Worm (Caenorhabditis elegans): ENCODE data around the gene C05D12.3.

ce11 chrII:11471916-11472315, 46.9 kb downstream of the C05D12.3 start, which contains the start of gene mfn-1:
- TF ChIP-seq ref-1 (GFP tag; conservative IDR thresholded peaks at IDR 0.05) = no peak
- TF ChIP-seq tab-1 (GFP tag; IDR thresholded peaks at IDR 0.05) = no peak
- no peak for TF ChIP-seq med-1 (GFP tag; optimal IDR thresholded peaks at IDR 0.05; ENCODE audit: insufficient read depth)
- TF ChIP-seq ztf-29 (GFP tag; IDR thresholded peaks at IDR 0.05) = no peak
- no peak for TF ChIP-seq flt-1 (GFP tag; IDR thresholded peaks at IDR 0.05)
- TF ChIP-seq T22C8.4 (GFP tag; IDR thresholded peaks at IDR 0.05) = no peak
- no peak for TF ChIP-seq ztf-23 (GFP tag; IDR thresholded peaks at IDR 0.05)
